ENCODE assay signal across 6 fruit fly cellular contexts in the genomic region with DNA sequence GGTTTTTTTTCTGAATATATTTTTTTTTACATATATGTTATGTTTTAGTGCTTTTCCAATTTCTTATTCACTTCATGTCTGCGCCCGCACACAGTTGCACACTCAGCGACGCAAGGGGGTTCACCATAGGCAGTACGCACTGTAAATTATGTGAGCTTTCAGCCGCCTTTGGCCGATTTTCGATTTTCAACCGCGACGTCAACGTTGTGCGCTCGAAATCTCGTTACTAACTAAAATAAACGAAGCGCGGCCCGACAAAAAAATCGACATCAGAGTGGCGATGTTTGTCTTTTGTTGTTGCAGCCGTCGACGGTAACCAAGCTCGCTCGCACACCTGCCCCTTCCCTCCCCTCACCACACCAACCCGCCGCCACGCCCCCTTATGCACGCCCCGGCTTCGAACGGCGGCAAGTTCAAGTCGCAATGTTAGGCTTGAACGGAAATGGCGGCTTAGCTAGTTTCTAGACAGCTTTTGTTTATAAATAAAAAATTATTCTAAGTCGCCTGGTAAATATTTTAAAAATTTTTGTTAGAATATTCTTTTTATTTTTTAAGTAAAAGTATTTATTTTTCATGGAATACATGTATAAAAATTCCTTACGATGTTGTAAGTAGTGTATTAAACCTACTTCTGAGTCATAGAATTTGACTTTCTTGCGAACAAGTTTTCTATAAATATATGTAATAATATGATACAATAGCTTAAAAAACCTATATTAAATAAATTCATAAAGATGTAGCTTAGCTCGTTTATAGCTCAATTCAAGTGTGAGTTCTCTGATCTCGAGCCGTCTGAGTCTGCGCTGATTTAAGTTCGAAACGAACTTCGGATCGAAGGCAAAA.
A peak's percentile ranks its signal among the peaks of the same experiment; 100 is the strongest.
TF ChIP-seq lines count a peak whose summit lies in the region.

A gene (minus strand): TSS at position 233 of the 843 bp plus-strand sequence.

- no peak for TF ChIP-seq CTCF in whole organism, embryonic (GFP tag; optimal IDR thresholded peaks at IDR 0.05; lab: Kevin White, UChicago)

TF ChIP-seq in whole organism, 6 proteins besides CTCF, POLR2A, EP300 and RAD21:
- peak; percentile 33 for TF ChIP-seq Dll (optimal IDR thresholded peaks at IDR 0.05; lab: Kevin White, UChicago)
- no peak for TF ChIP-seq EcR (GFP tag; optimal IDR thresholded peaks at IDR 0.05; lab: Kevin White, UChicago)

TF ChIP-seq in whole organism, adult, 20 proteins besides CTCF, POLR2A, EP300 and RAD21:
- TF ChIP-seq Clk (GFP tag; optimal IDR thresholded peaks at IDR 0.05; lab: Kevin White, UChicago): no peak
- no peak for TF ChIP-seq Hr96 (GFP tag; optimal IDR thresholded peaks at IDR 0.05; lab: Kevin White, UChicago)
- peak; percentile 30 for TF ChIP-seq tj (GFP tag; optimal IDR thresholded peaks at IDR 0.05; lab: Kevin White, UChicago)

TF ChIP-seq in whole organism, embryonic, 481 proteins besides CTCF, POLR2A, EP300 and RAD21 (continues in another document):
- TF ChIP-seq Meics (GFP tag; optimal IDR thresholded peaks at IDR 0.05; lab: Kevin White, UChicago): peak; percentile 41
- TF ChIP-seq al (GFP tag; IDR thresholded peaks at IDR 0.05; lab: Robert Waterston, UW): peak; percentile 26; the same call in 1 of the 2 replicates
- TF ChIP-seq Jarid2 (GFP tag; optimal IDR thresholded peaks at IDR 0.05; lab: Kevin White, UChicago): peak; percentile 79
- peak; percentile 23; the same call in 1 of the 2 replicates for TF ChIP-seq sisA (GFP tag; IDR thresholded peaks at IDR 0.05; lab: Robert Waterston, UW)
- TF ChIP-seq Dll (GFP tag; IDR thresholded peaks at IDR 0.05; lab: Robert Waterston, UW; ENCODE audit: partially characterized antibody): no peak
- no peak for TF ChIP-seq scrt (GFP tag; optimal IDR thresholded peaks at IDR 0.05; lab: Kevin White, UChicago)
- 0 out of 3 replicates have a peak, but pooled peaks have one; percentile 35 for TF ChIP-seq CG11093 (GFP tag; IDR thresholded peaks at IDR 0.05; lab: Robert Waterston, UW)
- TF ChIP-seq zen2 (GFP tag; IDR thresholded peaks at IDR 0.05; lab: Robert Waterston, UW; ENCODE audit: partially characterized antibody): no peak
- TF ChIP-seq h (optimal IDR thresholded peaks at IDR 0.05; lab: Kevin White, UChicago): no peak
- TF ChIP-seq CG11504 (tag; optimal IDR thresholded peaks at IDR 0.05; lab: Kevin White, UChicago): peak; percentile 90
- peak; percentile 61 for TF ChIP-seq slbo (GFP tag; IDR thresholded peaks at IDR 0.05; lab: Robert Waterston, UW)
- peak; percentile 41 for TF ChIP-seq row (GFP tag; IDR thresholded peaks at IDR 0.05; lab: Robert Waterston, UW)
- 0 out of 3 replicates have a peak, but pooled peaks have one; percentile 24 for TF ChIP-seq otp (GFP tag; IDR thresholded peaks at IDR 0.05; lab: Robert Waterston, UW)
- 0 out of 2 replicates have a peak, but pooled peaks have one; percentile 11 for TF ChIP-seq CG14667 (GFP tag; IDR thresholded peaks at IDR 0.05; lab: Robert Waterston, UW)
- TF ChIP-seq CG3163 (GFP tag; optimal IDR thresholded peaks at IDR 0.05; lab: Kevin White, UChicago): no peak
- TF ChIP-seq CG12391 (tag; optimal IDR thresholded peaks at IDR 0.05; lab: Kevin White, UChicago): no peak
- no peak for TF ChIP-seq CG6854 (GFP tag; optimal IDR thresholded peaks at IDR 0.05; lab: Kevin White, UChicago)

TF ChIP-seq in whole organism, prepupa, 60 proteins besides CTCF, POLR2A, EP300 and RAD21 (continues in another document):
- TF ChIP-seq Sox14 (GFP tag; optimal IDR thresholded peaks at IDR 0.05; lab: Kevin White, UChicago) (no peak), CG7368 (GFP tag; optimal IDR thresholded peaks at IDR 0.05; lab: Kevin White, UChicago) (peak; percentile 31), CG15336 (GFP tag; IDR thresholded peaks at IDR 0.05; lab: Robert Waterston, UW) (peak; percentile 65), dac (GFP tag; optimal IDR thresholded peaks at IDR 0.05; lab: Kevin White, UChicago) (no peak), Hr4 (GFP tag; optimal IDR thresholded peaks at IDR 0.05; lab: Kevin White, UChicago) (peak; percentile 40), OdsH (GFP tag; optimal IDR thresholded peaks at IDR 0.05; lab: Kevin White, UChicago) (peak; percentile 13), fd59A (GFP tag; optimal IDR thresholded peaks at IDR 0.05; lab: Kevin White, UChicago) (no peak), CG8319 (GFP tag; optimal IDR thresholded peaks at IDR 0.05; lab: Kevin White, UChicago) (no peak), CG10631 (GFP tag; optimal IDR thresholded peaks at IDR 0.05; lab: Kevin White, UChicago) (peak; percentile 37), Eip78C (GFP tag; lab: Kevin White, UChicago) (peak; percentile 65), CG6792 (GFP tag; optimal IDR thresholded peaks at IDR 0.05; lab: Kevin White, UChicago) (peak; percentile 2), esn (GFP tag; optimal IDR thresholded peaks at IDR 0.05; lab: Kevin White, UChicago) (no peak), topi (GFP tag; optimal IDR thresholded peaks at IDR 0.05; lab: Kevin White, UChicago) (peak; percentile 42), dsx (GFP tag; optimal IDR thresholded peaks at IDR 0.05; lab: Kevin White, UChicago; ENCODE audit: poor library complexity, severe bottlenecking) (peak; percentile 13), Hr38 (GFP tag; optimal IDR thresholded peaks at IDR 0.05; lab: Kevin White, UChicago) (no peak), cyc (GFP tag; optimal IDR thresholded peaks at IDR 0.05; lab: Kevin White, UChicago) (peak; percentile 27), Sox102F (GFP tag; optimal IDR thresholded peaks at IDR 0.05; lab: Kevin White, UChicago) (peak; percentile 34), svp (GFP tag; lab: Kevin White, UChicago) (peak; percentile 77), vri (GFP tag; optimal IDR thresholded peaks at IDR 0.05; lab: Kevin White, UChicago) (no peak), CG8632 (GFP tag; optimal IDR thresholded peaks at IDR 0.05; lab: Kevin White, UChicago) (peak; percentile 22)

TF ChIP-seq in whole organism, pupa, 21 proteins besides CTCF, POLR2A, EP300 and RAD21 (continues in another document):
- TF ChIP-seq fd96Ca (GFP tag; IDR thresholded peaks at IDR 0.05; lab: Robert Waterston, UW) (peak; percentile 63; the same call in 1 of the 3 replicates), EcR (GFP tag; optimal IDR thresholded peaks at IDR 0.05; lab: Kevin White, UChicago) (no peak), CG34367 (tag; optimal IDR thresholded peaks at IDR 0.05; lab: Kevin White, UChicago) (peak; percentile 10), Pif1B (GFP tag; optimal IDR thresholded peaks at IDR 0.05; lab: Kevin White, UChicago) (peak; percentile 19), CG13204 (GFP tag; optimal IDR thresholded peaks at IDR 0.05; lab: Kevin White, UChicago) (peak; percentile 78), rn (GFP tag; IDR thresholded peaks at IDR 0.05; lab: Robert Waterston, UW) (0 out of 2 replicates have a peak, but pooled peaks have one; percentile 14), Ets98B (GFP tag; IDR thresholded peaks at IDR 0.05; lab: Robert Waterston, UW) (peak; percentile 43; the same call in 1 of the 2 replicates), CG8159 (tag; optimal IDR thresholded peaks at IDR 0.05; lab: Kevin White, UChicago) (peak; percentile 6), CG17806 (tag; optimal IDR thresholded peaks at IDR 0.05; lab: Kevin White, UChicago) (peak; percentile 7), CG4496 (GFP tag; IDR thresholded peaks at IDR 0.05; lab: Robert Waterston, UW) (peak; percentile 63; the same call in 2 of the 3 replicates), CG14655 (GFP tag; optimal IDR thresholded peaks at IDR 0.05; lab: Kevin White, UChicago) (peak; percentile 11), CG8301 (tag; optimal IDR thresholded peaks at IDR 0.05; lab: Kevin White, UChicago) (no peak), CG32121 (GFP tag; IDR thresholded peaks at IDR 0.05; lab: Robert Waterston, UW) (peak; percentile 52), CG12605 (GFP tag; IDR thresholded peaks at IDR 0.05; lab: Robert Waterston, UW) (no peak), CG15710 (tag; optimal IDR thresholded peaks at IDR 0.05; lab: Kevin White, UChicago) (no peak), Snoo (tag; optimal IDR thresholded peaks at IDR 0.05; lab: Kevin White, UChicago) (no peak), D1 (tag; optimal IDR thresholded peaks at IDR 0.05; lab: Kevin White, UChicago) (no peak), CG9948 (tag; optimal IDR thresholded peaks at IDR 0.05; lab: Kevin White, UChicago) (peak; percentile 7), Pif1A (GFP tag; optimal IDR thresholded peaks at IDR 0.05; lab: Kevin White, UChicago) (peak; percentile 30), CG10348 (GFP tag; IDR thresholded peaks at IDR 0.05; lab: Robert Waterston, UW) (no peak)

TF ChIP-seq in whole organism, wandering third instar larva, 38 proteins besides CTCF, POLR2A, EP300 and RAD21 (continues in another document):
- no peak for TF ChIP-seq OdsH (GFP tag; optimal IDR thresholded peaks at IDR 0.05; lab: Kevin White, UChicago)
- no peak for TF ChIP-seq Hnf4 (GFP tag; optimal IDR thresholded peaks at IDR 0.05; lab: Kevin White, UChicago)
- TF ChIP-seq Hr78 (GFP tag; optimal IDR thresholded peaks at IDR 0.05; lab: Kevin White, UChicago): no peak
- no peak for TF ChIP-seq Rel (GFP tag; optimal IDR thresholded peaks at IDR 0.05; lab: Kevin White, UChicago)
- TF ChIP-seq Rel (tag; optimal IDR thresholded peaks at IDR 0.05; lab: Kevin White, UChicago): peak; percentile 13
- TF ChIP-seq tai (GFP tag; optimal IDR thresholded peaks at IDR 0.05; lab: Kevin White, UChicago): no peak
- no peak for TF ChIP-seq Mio (GFP tag; optimal IDR thresholded peaks at IDR 0.05; lab: Kevin White, UChicago)
- TF ChIP-seq Dif (GFP tag; optimal IDR thresholded peaks at IDR 0.05; lab: Kevin White, UChicago; ENCODE audit: partially characterized antibody): peak; percentile 68
- no peak for TF ChIP-seq Abd-B (GFP tag; optimal IDR thresholded peaks at IDR 0.05; lab: Kevin White, UChicago)
- no peak for TF ChIP-seq CG9705 (GFP tag; optimal IDR thresholded peaks at IDR 0.05; lab: Kevin White, UChicago)
- TF ChIP-seq dsf (GFP tag; optimal IDR thresholded peaks at IDR 0.05; lab: Kevin White, UChicago; ENCODE audit: borderline replicate concordance): no peak
- TF ChIP-seq woc (GFP tag; optimal IDR thresholded peaks at IDR 0.05; lab: Kevin White, UChicago): no peak
- no peak for TF ChIP-seq rgr (GFP tag; optimal IDR thresholded peaks at IDR 0.05; lab: Kevin White, UChicago)
- peak; percentile 6 for TF ChIP-seq psq (GFP tag; optimal IDR thresholded peaks at IDR 0.05; lab: Kevin White, UChicago)
- TF ChIP-seq CG32264 (GFP tag; optimal IDR thresholded peaks at IDR 0.05; lab: Kevin White, UChicago): no peak
- TF ChIP-seq pan (optimal IDR thresholded peaks at IDR 0.05; lab: Kevin White, UChicago): no peak
- TF ChIP-seq Sp1 (GFP tag; optimal IDR thresholded peaks at IDR 0.05; lab: Kevin White, UChicago): no peak
- TF ChIP-seq usp (GFP tag; optimal IDR thresholded peaks at IDR 0.05; lab: Kevin White, UChicago): no peak
- TF ChIP-seq HLH106 (tag; optimal IDR thresholded peaks at IDR 0.05; lab: Kevin White, UChicago): no peak
- peak; percentile 95 for TF ChIP-seq Myc (optimal IDR thresholded peaks at IDR 0.05; lab: Kevin White, UChicago)
- peak in 1 of 2 experiments; percentile 1 for TF ChIP-seq foxo (GFP tag; optimal IDR thresholded peaks at IDR 0.05; lab: Kevin White, UChicago)
- no peak for TF ChIP-seq sage (GFP tag; optimal IDR thresholded peaks at IDR 0.05; lab: Kevin White, UChicago)
- peak; percentile 38 for TF ChIP-seq Hr83 (GFP tag; optimal IDR thresholded peaks at IDR 0.05; lab: Kevin White, UChicago; ENCODE audit: poor library complexity, severe bottlenecking)
